Fruit fly (Drosophila melanogaster): Measurements from ENCODE around the gene Blos3.

dm6 chr3L:18820638-18821382 is 49.2 kb upstream of the Blos3 start, which contains the start of the genes CG14073 and HipHop:
- TF ChIP-seq CG8159 (tag; optimal IDR thresholded peaks at IDR 0.05): no peak
- TF ChIP-seq CG32121 (GFP tag; IDR thresholded peaks at IDR 0.05): no peak
- TF ChIP-seq rn (GFP tag; IDR thresholded peaks at IDR 0.05): no peak
- TF ChIP-seq CG17806 (tag; optimal IDR thresholded peaks at IDR 0.05): no peak
- TF ChIP-seq Ets98B (GFP tag; IDR thresholded peaks at IDR 0.05): no peak
